Fruit fly (Drosophila melanogaster) whole organism, embryonic: ENCODE measurements around the gene Syt12.

Experiments
- Aef1 ChIP-seq: fragments of 200-800 bp; sonication (Bioruptor generic); IDR thresholded peaks from 3 replicates; pipeline ENCODE4 v1.3.6; 2022; ENCODE audit warnings: missing biosample characterization, missing genetic modification characterization
- Atf3 ChIP-seq: fragments of 200-800 bp; sonication (Bioruptor generic); optimal IDR thresholded peaks from 3 replicates; lab custom pipeline; 2016; ENCODE audit warnings: missing biosample characterization, missing genetic modification characterization
- C15 ChIP-seq: fragments of 200-800 bp; sonication (Bioruptor generic); IDR thresholded peaks from 3 replicates; pipeline ENCODE4 v1.3.6; 2022; ENCODE audit warnings: missing biosample characterization, missing genetic modification characterization
- CG10209 ChIP-seq: fragments of 200-800 bp; sonication (Bioruptor generic); optimal IDR thresholded peaks from 3 replicates; lab custom pipeline; 2017; ENCODE audit warnings: missing biosample characterization, mild to moderate bottlenecking, missing genetic modification characterization, missing genetic modification reagents
- CG10462 ChIP-seq: fragments of 200-800 bp; sonication (Bioruptor generic); optimal IDR thresholded peaks from 2 replicates; lab custom pipeline; 2016; ENCODE audit warnings: missing biosample characterization, missing genetic modification characterization
- CG10959 ChIP-seq: fragments of 200-800 bp; sonication (Bioruptor generic); IDR thresholded peaks from 2 replicates; pipeline ENCODE4 v1.3.6; 2022; ENCODE audit warnings: missing biosample characterization, missing genetic modification characterization
- CG12236 ChIP-seq: fragments of 200-800 bp; sonication (Bioruptor generic); optimal IDR thresholded peaks from 2 replicates; lab custom pipeline; 2016; ENCODE audit warnings: missing biosample characterization, missing genetic modification characterization
- CG1233 ChIP-seq: fragments of 200-800 bp; sonication (Bioruptor generic); optimal IDR thresholded peaks from 4 replicates; lab custom pipeline; 2018; ENCODE audit warnings: missing biosample characterization, mild to moderate bottlenecking, missing genetic modification characterization
- CG14965 ChIP-seq: fragments of 200-800 bp; sonication (Bioruptor generic); optimal IDR thresholded peaks from 2 replicates; lab custom pipeline; 2016; ENCODE audit warnings: missing biosample characterization, missing genetic modification characterization, borderline replicate concordance
- CG15696 ChIP-seq: fragments of 200-800 bp; sonication (Bioruptor generic); optimal IDR thresholded peaks from 2 replicates; lab custom pipeline; 2019; ENCODE audit warnings: missing biosample characterization, mild to moderate bottlenecking, missing genetic modification characterization, moderate library complexity
- CG18764 ChIP-seq: fragments of 200-800 bp; sonication (Bioruptor generic); optimal IDR thresholded peaks from 3 replicates; lab custom pipeline; 2016; ENCODE audit warnings: missing biosample characterization, missing genetic modification characterization
- CG30431 ChIP-seq: fragments of 200-800 bp; sonication (Bioruptor generic); optimal IDR thresholded peaks from 2 replicates; lab custom pipeline; 2017; ENCODE audit warnings: missing biosample characterization, missing genetic modification characterization
- CG4328 ChIP-seq: fragments of 200-800 bp; sonication (Bioruptor generic); optimal IDR thresholded peaks from 3 replicates; lab custom pipeline; 2017; ENCODE audit warnings: missing biosample characterization, missing genetic modification reagents, missing genetic modification characterization
- CG4707 ChIP-seq: fragments of 200-800 bp; sonication (Bioruptor generic); optimal IDR thresholded peaks from 2 replicates; lab custom pipeline; 2018; ENCODE audit warnings: missing biosample characterization, mild to moderate bottlenecking, missing genetic modification characterization, moderate library complexity
- CG5180 ChIP-seq: fragments of 200-800 bp; sonication (Bioruptor generic); optimal IDR thresholded peaks from 3 replicates; lab custom pipeline; 2017; ENCODE audit warnings: missing biosample characterization, missing genetic modification characterization, mild to moderate bottlenecking, moderate library complexity, missing genetic modification reagents
- CG5953 ChIP-seq: fragments of 200-800 bp; sonication (Bioruptor generic); IDR thresholded peaks from 2 replicates; pipeline ENCODE4 v1.3.6; 2022; ENCODE audit warnings: missing biosample characterization, missing genetic modification characterization
- CG6654 ChIP-seq: fragments of 200-800 bp; sonication (Bioruptor generic); optimal IDR thresholded peaks from 2 replicates; lab custom pipeline; 2017; ENCODE audit warnings: missing biosample characterization, mild to moderate bottlenecking, missing genetic modification characterization
- CG6689 ChIP-seq: fragments of 200-800 bp; sonication (Bioruptor generic); IDR thresholded peaks from 2 replicates; pipeline ENCODE4 v1.3.6; 2022; ENCODE audit warnings: missing biosample characterization, missing genetic modification characterization
- CG6791 ChIP-seq: fragments of 200-800 bp; sonication (Bioruptor generic); IDR thresholded peaks from 3 replicates; pipeline ENCODE4 v1.3.6; 2022; ENCODE audit warnings: missing biosample characterization, missing genetic modification characterization; ENCODE audit not compliant: partially characterized antibody
- CG7745 ChIP-seq: fragments of 200-800 bp; sonication (Bioruptor generic); optimal IDR thresholded peaks from 2 replicates; lab custom pipeline; 2018; ENCODE audit warnings: missing biosample characterization, mild to moderate bottlenecking, missing genetic modification characterization, moderate library complexity
- CG7786 ChIP-seq: fragments of 200-800 bp; sonication (Bioruptor generic); optimal IDR thresholded peaks from 2 replicates; lab custom pipeline; 2016; ENCODE audit warnings: missing biosample characterization, missing genetic modification characterization
- CkIIα-i1 ChIP-seq: fragments of 200-800 bp; sonication (Bioruptor generic); IDR thresholded peaks from 2 replicates; pipeline ENCODE4 v1.3.6; 2022; ENCODE audit warnings: missing biosample characterization, missing genetic modification characterization
- Dip2 ChIP-seq: fragments of 200-800 bp; sonication (Bioruptor generic); IDR thresholded peaks from 2 replicates; pipeline ENCODE4 v1.3.6; 2022; ENCODE audit warnings: missing biosample characterization, missing genetic modification characterization
- Doc2 ChIP-seq: fragments of 200-800 bp; sonication (Bioruptor generic); IDR thresholded peaks from 2 replicates; pipeline ENCODE4 v1.3.6; 2022; ENCODE audit warnings: missing biosample characterization, missing genetic modification characterization
- E2f2 ChIP-seq: fragments of 200-800 bp; sonication (Bioruptor generic); IDR thresholded peaks from 2 replicates; pipeline ENCODE4 v1.3.6; 2022; ENCODE audit warnings: missing biosample characterization, missing genetic modification characterization
- Ets97D ChIP-seq: fragments of 200-800 bp; sonication (Bioruptor generic); optimal IDR thresholded peaks from 3 replicates; lab custom pipeline; 2016; ENCODE audit warnings: missing biosample characterization, missing genetic modification characterization
- GATAe ChIP-seq: fragments of 200-800 bp; sonication (Bioruptor generic); conservative IDR thresholded peaks from 2 replicates; pipeline ENCODE4 v1.3.6; 2022; ENCODE audit warnings: missing biosample characterization, missing genetic modification characterization
- Gug ChIP-seq: fragments of 200-800 bp; sonication (Bioruptor generic); IDR thresholded peaks from 4 replicates; pipeline ENCODE4 v1.3.6; 2022; ENCODE audit warnings: missing biosample characterization, missing genetic modification characterization
- NC2β ChIP-seq: fragments of 200-800 bp; sonication (Bioruptor generic); optimal IDR thresholded peaks from 2 replicates; lab custom pipeline; 2016; ENCODE audit warnings: missing biosample characterization, missing genetic modification characterization
- Scr ChIP-seq: fragments of 200-800 bp; sonication (Bioruptor generic); IDR thresholded peaks from 2 replicates; pipeline ENCODE4 v1.3.6; 2022; ENCODE audit warnings: missing biosample characterization, missing genetic modification characterization; ENCODE audit not compliant: partially characterized antibody
- TFAM ChIP-seq: fragments of 200-800 bp; sonication (Bioruptor generic); optimal IDR thresholded peaks from 2 replicates; lab custom pipeline; 2017; ENCODE audit warnings: missing biosample characterization, missing genetic modification characterization, inconsistent platforms
- chinmo ChIP-seq: fragments of 200-800 bp; sonication (Bioruptor generic); IDR thresholded peaks from 4 replicates; pipeline ENCODE4 v1.3.6; 2022; ENCODE audit warnings: missing biosample characterization, missing genetic modification characterization; ENCODE audit not compliant: partially characterized antibody
- da ChIP-seq: fragments of 200-800 bp; sonication (Bioruptor generic); optimal IDR thresholded peaks from 2 replicates; lab custom pipeline; 2016; ENCODE audit warnings: missing biosample characterization, missing genetic modification characterization
- fd102C ChIP-seq: fragments of 200-800 bp; sonication (Bioruptor generic); optimal IDR thresholded peaks from 2 replicates; lab custom pipeline; 2018; ENCODE audit warnings: missing biosample characterization, mild to moderate bottlenecking, missing genetic modification characterization, moderate library complexity
- fru ChIP-seq: fragments of >200 bp; optimal IDR thresholded peaks from 2 replicates; lab custom pipeline; 2017
- gem ChIP-seq: fragments of 200-800 bp; sonication (Bioruptor generic); optimal IDR thresholded peaks from 2 replicates; lab custom pipeline; 2019; ENCODE audit warnings: missing biosample characterization, mild to moderate bottlenecking, missing genetic modification characterization, moderate library complexity
- grn ChIP-seq: fragments of 200-800 bp; sonication (Bioruptor generic); optimal IDR thresholded peaks from 3 replicates; lab custom pipeline; 2017; ENCODE audit warnings: missing biosample characterization, missing genetic modification characterization
- gro ChIP-seq: fragments of 200-800 bp; sonication (Bioruptor generic); optimal IDR thresholded peaks from 2 replicates; lab custom pipeline; 2016; ENCODE audit warnings: missing biosample characterization, missing genetic modification characterization
- gsb ChIP-seq: fragments of 200-800 bp; sonication (Bioruptor generic); IDR thresholded peaks from 2 replicates; pipeline ENCODE4 v1.3.6; 2022; ENCODE audit warnings: missing biosample characterization, missing genetic modification characterization
- mam ChIP-seq: fragments of 200-800 bp; sonication (Bioruptor generic); optimal IDR thresholded peaks from 3 replicates; lab custom pipeline; 2016; ENCODE audit warnings: missing biosample characterization, missing genetic modification characterization
- nerfin-2 ChIP-seq: fragments of 200-800 bp; sonication (Bioruptor generic); IDR thresholded peaks from 2 replicates; pipeline ENCODE4 v1.3.6; 2022; ENCODE audit warnings: missing biosample characterization, missing genetic modification characterization; ENCODE audit not compliant: partially characterized antibody
- pb ChIP-seq: fragments of 200-800 bp; sonication (Bioruptor generic); optimal IDR thresholded peaks from 3 replicates; lab custom pipeline; 2016; ENCODE audit warnings: missing biosample characterization, missing genetic modification characterization
- pho ChIP-seq: fragments of 200-800 bp; sonication (Bioruptor generic); optimal IDR thresholded peaks from 2 replicates; lab custom pipeline; 2016; ENCODE audit warnings: missing biosample characterization, missing genetic modification characterization
- sd ChIP-seq: fragments of 200-800 bp; sonication (Bioruptor generic); optimal IDR thresholded peaks from 3 replicates; lab custom pipeline; 2018; ENCODE audit warnings: missing biosample characterization, mild to moderate bottlenecking, missing genetic modification characterization, moderate library complexity
- slp2 ChIP-seq: fragments of 200-800 bp; sonication (Bioruptor generic); optimal IDR thresholded peaks from 2 replicates; lab custom pipeline; 2016; ENCODE audit warnings: missing biosample characterization, missing genetic modification characterization
- sug ChIP-seq: fragments of 200-800 bp; optimal IDR thresholded peaks from 2 replicates; lab custom pipeline; 2019; ENCODE audit warnings: missing biosample characterization, mild to moderate bottlenecking, missing genetic modification characterization, moderate library complexity
- tll ChIP-seq, 2 experiments: fragments of 200-800 bp in 1 of 2; fragments of >200 bp in 1 of 2; sonication (Bioruptor generic) in 1 of 2; optimal IDR thresholded peaks; 2 replicates each; lab custom pipeline; 2017 to 2019; ENCODE audit warnings: missing biosample characterization in 2 of 2, missing genetic modification characterization in 2 of 2, mild to moderate bottlenecking in 1 of 2, moderate library complexity in 1 of 2
- vnd ChIP-seq: fragments of 200-800 bp; sonication (Bioruptor generic); IDR thresholded peaks from 3 replicates; pipeline ENCODE4 v1.3.6; 2022; ENCODE audit warnings: missing biosample characterization, missing genetic modification characterization; ENCODE audit not compliant: partially characterized antibody
- wor ChIP-seq: fragments of 200-800 bp; sonication (Bioruptor generic); IDR thresholded peaks from 2 replicates; pipeline ENCODE4 v1.3.6; 2022; ENCODE audit warnings: missing biosample characterization, missing genetic modification characterization
- zfh2 ChIP-seq: fragments of 200-800 bp; sonication (Bioruptor generic); optimal IDR thresholded peaks from 2 replicates; lab custom pipeline; 2016; ENCODE audit warnings: missing biosample characterization, missing genetic modification characterization

Gene Syt12

DNA sequence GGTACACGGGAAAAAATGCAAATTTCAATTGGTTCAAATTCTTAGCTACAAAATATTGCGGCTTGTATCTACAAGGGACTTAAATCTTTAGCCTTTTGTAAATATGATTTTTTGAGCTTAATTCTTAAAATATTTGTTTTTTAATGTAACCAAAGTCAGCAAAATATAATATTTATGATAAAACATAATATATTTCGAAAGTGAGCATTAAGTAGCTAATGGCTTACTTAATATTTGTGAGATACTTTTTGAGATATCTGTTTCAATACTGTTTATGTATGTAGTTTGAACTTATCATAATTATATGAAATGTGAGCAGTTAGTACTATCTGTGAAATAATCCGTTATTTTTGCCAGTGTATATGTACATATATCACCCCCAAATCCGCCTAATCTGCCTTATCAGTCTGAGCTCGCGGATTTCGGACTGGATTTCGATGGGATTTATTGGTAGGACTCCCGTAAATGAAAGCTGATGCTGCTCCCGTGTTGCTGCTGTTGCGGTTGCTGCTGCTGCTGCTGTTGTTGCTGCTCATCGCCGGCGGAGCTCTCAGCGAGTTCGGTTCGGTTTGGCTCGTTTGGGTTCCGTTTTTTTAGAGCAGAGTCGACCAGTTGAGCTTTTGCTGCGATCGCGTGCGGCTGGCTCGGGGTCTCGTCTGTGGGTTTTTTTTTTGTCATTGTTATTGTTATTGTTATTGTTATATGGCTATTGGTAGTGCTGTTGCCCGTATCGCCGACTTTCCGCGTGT is 38.2 kb upstream of the Syt12 start (continued):
- TF ChIP-seq GATAe (GFP tag; lab: Robert Waterston, UW) (no peak), sug (tag; lab: Kevin White, UChicago) (no peak), CG30431 (GFP tag; lab: Kevin White, UChicago) (no peak), wor (GFP tag; lab: Robert Waterston, UW) (no peak), Atf3 (GFP tag; lab: Kevin White, UChicago) (no peak), Ets97D (GFP tag; lab: Kevin White, UChicago) (no peak), CG4707 (GFP tag; lab: Kevin White, UChicago) (no peak), slp2 (GFP tag; lab: Kevin White, UChicago) (no peak), CG4328 (GFP tag; lab: Kevin White, UChicago) (no peak), CG12236 (GFP tag; lab: Kevin White, UChicago) (no peak), CG14965 (GFP tag; lab: Kevin White, UChicago) (no peak), E2f2 (GFP tag; lab: Robert Waterston, UW) (no peak), CG5953 (GFP tag; lab: Robert Waterston, UW) (no peak), NC2β (GFP tag; lab: Kevin White, UChicago) (no peak), gro (GFP tag; lab: Kevin White, UChicago) (no peak), Doc2 (GFP tag; lab: Robert Waterston, UW) (no peak), C15 (GFP tag; lab: Robert Waterston, UW) (no peak), vnd (GFP tag; lab: Robert Waterston, UW) (no peak), CG6654 (no peak), CG6791 (GFP tag; lab: Robert Waterston, UW) (no peak), TFAM (GFP tag; lab: Kevin White, UChicago) (no peak), CG7745 (tag; lab: Kevin White, UChicago) (no peak), fru (no peak), da (GFP tag; lab: Kevin White, UChicago) (no peak), tll (GFP tag; optimal IDR thresholded peaks at IDR 0.05; lab: Kevin White, UChicago) (no peak), Scr (no peak), CkIIα-i1 (no peak), CG1233 (no peak), fd102C (no peak), Gug (GFP tag; lab: Robert Waterston, UW) (no peak), grn (no peak), CG5180 (no peak), Dip2 (GFP tag; lab: Robert Waterston, UW) (no peak), pb (no peak), Aef1 (GFP tag; lab: Robert Waterston, UW) (no peak), chinmo (GFP tag; lab: Robert Waterston, UW) (0 out of 4 replicates have a peak, but pooled peaks have one; percentile 70), gsb (GFP tag; lab: Robert Waterston, UW) (no peak), CG18764 (GFP tag; lab: Kevin White, UChicago) (no peak), CG7786 (GFP tag; lab: Kevin White, UChicago) (no peak), CG10462 (GFP tag; lab: Kevin White, UChicago) (no peak), mam (GFP tag; lab: Kevin White, UChicago) (peak; percentile 33), gem (tag; lab: Kevin White, UChicago) (peak; percentile 67), CG6689 (GFP tag; lab: Robert Waterston, UW) (0 out of 2 replicates have a peak, but pooled peaks have one; percentile 26), pho (GFP tag; lab: Kevin White, UChicago) (peak; percentile 22), zfh2 (GFP tag; lab: Kevin White, UChicago) (no peak), CG15696 (no peak), CG10959 (GFP tag; lab: Robert Waterston, UW) (no peak), sd (tag; lab: Kevin White, UChicago) (no peak), CG10209 (GFP tag; lab: Kevin White, UChicago) (peak; percentile 8), nerfin-2 (no peak)
